Worm (Caenorhabditis elegans) whole organism, young adult: ENCODE results near the gene sup-35.

Experiments used
- B0336.3 ChIP-seq: fragments of 200-800 bp; sonication (Bioruptor generic); IDR thresholded peaks from 2 replicates; pipeline ENCODE4 v1.3.6; 2022; ENCODE audit warnings: missing genetic modification characterization, missing compliant biosample characterization
- C17E4.6 ChIP-seq: fragments of 200-800 bp; sonication (Bioruptor generic); IDR thresholded peaks from 2 replicates; pipeline ENCODE4 v1.3.6; 2022; ENCODE audit warnings: missing genetic modification reagents, missing genetic modification characterization, missing compliant biosample characterization
- D2030.7 ChIP-seq: fragments of 200-800 bp; sonication (Bioruptor generic); IDR thresholded peaks from 2 replicates; pipeline ENCODE4 v1.3.6; 2022; ENCODE audit warnings: missing genetic modification reagents, missing genetic modification characterization, missing compliant biosample characterization
- F23B12.7 ChIP-seq: sonication (generic microtip); optimal IDR thresholded peaks from 2 replicates; lab custom pipeline; 2017; ENCODE audit warnings: missing genetic modification characterization, mild to moderate bottlenecking, missing compliant biosample characterization, antibody characterized with exemption, moderate library complexity; ENCODE audit not compliant: insufficient read depth
- F39B2.1 ChIP-seq: fragments of 200-800 bp; sonication (Bioruptor generic); IDR thresholded peaks from 2 replicates; pipeline ENCODE4 v1.3.6; 2022; ENCODE audit warnings: missing genetic modification reagents, missing genetic modification characterization, missing compliant biosample characterization
- T07F8.4 ChIP-seq: sonication (generic microtip); optimal IDR thresholded peaks from 2 replicates; lab custom pipeline; 2016; ENCODE audit warnings: mild to moderate bottlenecking, missing genetic modification characterization, moderate library complexity, missing compliant biosample characterization
- Y53G8AR.9 ChIP-seq: fragments of 200-800 bp; sonication (Bioruptor generic); conservative IDR thresholded peaks from 2 replicates; pipeline ENCODE4 v1.3.6; 2022; ENCODE audit warnings: missing genetic modification reagents, missing genetic modification characterization, missing compliant biosample characterization
- aptf-2 ChIP-seq: fragments of 200-800 bp; sonication (Bioruptor generic); conservative IDR thresholded peaks from 2 replicates; pipeline ENCODE4 v1.3.6; 2022; ENCODE audit warnings: missing genetic modification reagents, missing genetic modification characterization, missing compliant biosample characterization
- atf-7 ChIP-seq: sonication (generic microtip); optimal IDR thresholded peaks from 2 replicates; lab custom pipeline; 2017; ENCODE audit warnings: mild to moderate bottlenecking, missing genetic modification characterization, missing compliant biosample characterization
- athp-1 ChIP-seq: sonication (generic microtip); optimal IDR thresholded peaks from 2 replicates; lab custom pipeline; 2017; ENCODE audit warnings: mild to moderate bottlenecking, missing genetic modification characterization, missing compliant biosample characterization
- attf-5 ChIP-seq: fragments of 200-800 bp; sonication (Bioruptor generic); optimal IDR thresholded peaks from 2 replicates; lab custom pipeline; 2018; ENCODE audit warnings: mild to moderate bottlenecking, missing genetic modification characterization, missing compliant biosample characterization
- attf-6 ChIP-seq: fragments of 200-800 bp; sonication (Bioruptor generic); IDR thresholded peaks from 2 replicates; pipeline ENCODE4 v1.3.6; 2022; ENCODE audit warnings: missing genetic modification reagents, missing genetic modification characterization, missing compliant biosample characterization
- ccch-3 ChIP-seq: fragments of 200-800 bp; sonication (Bioruptor generic); optimal IDR thresholded peaks from 2 replicates; lab custom pipeline; 2018; ENCODE audit warnings: mild to moderate bottlenecking, missing genetic modification characterization, missing compliant biosample characterization
- ceh-27 ChIP-seq: fragments of 200-800 bp; sonication (Bioruptor generic); optimal IDR thresholded peaks from 2 replicates; lab custom pipeline; 2018; ENCODE audit warnings: mild to moderate bottlenecking, missing genetic modification characterization, moderate library complexity, missing compliant biosample characterization
- ceh-58 ChIP-seq: fragments of 200-800 bp; sonication (Bioruptor generic); IDR thresholded peaks from 2 replicates; pipeline ENCODE4 v1.3.6; 2022; ENCODE audit warnings: missing genetic modification characterization, missing compliant biosample characterization
- ceh-79 ChIP-seq: sonication (generic microtip); optimal IDR thresholded peaks from 2 replicates; lab custom pipeline; 2017; ENCODE audit warnings: mild to moderate bottlenecking, missing genetic modification characterization, missing compliant biosample characterization
- ceh-91 ChIP-seq: fragments of 200-800 bp; sonication (Bioruptor generic); IDR thresholded peaks from 2 replicates; pipeline ENCODE4 v1.3.6; 2022; ENCODE audit warnings: missing genetic modification reagents, missing genetic modification characterization, missing compliant biosample characterization
- chd-7 ChIP-seq: sonication (generic microtip); optimal IDR thresholded peaks from 2 replicates; lab custom pipeline; 2016; ENCODE audit warnings: mild to moderate bottlenecking, missing genetic modification characterization, moderate library complexity, missing compliant biosample characterization
- dox-1 ChIP-seq: fragments of 200-800 bp; sonication (Bioruptor generic); IDR thresholded peaks from 2 replicates; pipeline ENCODE4 v1.3.6; 2022; ENCODE audit warnings: missing genetic modification reagents, missing genetic modification characterization, missing compliant biosample characterization
- efl-1 ChIP-seq: fragments of 150-350 bp; optimal IDR thresholded peaks from 2 replicates; lab custom pipeline; 2014; ENCODE audit warnings: missing biosample characterization, missing genetic modification reagents, missing genetic modification characterization
- egl-18 ChIP-seq: fragments of 200-800 bp; sonication (Bioruptor generic); IDR thresholded peaks from 2 replicates; pipeline ENCODE4 v1.3.6; 2022; ENCODE audit warnings: missing genetic modification reagents, missing genetic modification characterization, missing compliant biosample characterization
- egrh-3 ChIP-seq: fragments of 200-800 bp; sonication (Bioruptor generic); IDR thresholded peaks from 2 replicates; pipeline ENCODE4 v1.3.6; 2022; ENCODE audit warnings: missing genetic modification reagents, missing genetic modification characterization, missing compliant biosample characterization
- gei-17 ChIP-seq: fragments of 200-800 bp; sonication (Bioruptor generic); optimal IDR thresholded peaks from 2 replicates; lab custom pipeline; 2018; ENCODE audit warnings: mild to moderate bottlenecking, missing genetic modification characterization, missing compliant biosample characterization
- hmg-20 ChIP-seq: fragments of 200-800 bp; sonication (Bioruptor generic); IDR thresholded peaks from 2 replicates; pipeline ENCODE4 v1.3.6; 2022; ENCODE audit warnings: missing genetic modification reagents, missing genetic modification characterization, missing compliant biosample characterization
- hsf-1 ChIP-seq: fragments of 200-800 bp; sonication (Bioruptor generic); IDR thresholded peaks from 2 replicates; pipeline ENCODE4 v1.3.6; 2022; ENCODE audit warnings: missing genetic modification reagents, missing genetic modification characterization, missing compliant biosample characterization
- let-607 ChIP-seq, 2 experiments: fragments of 200-800 bp in 1 of 2; sonication (Bioruptor generic) in 1 of 2; sonication (generic microtip) in 1 of 2; optimal IDR thresholded peaks; 2 replicates each; lab custom pipeline; 2016 to 2018; ENCODE audit warnings: mild to moderate bottlenecking in 2 of 2, missing compliant biosample characterization in 2 of 2, missing genetic modification characterization in 2 of 2, moderate library complexity in 2 of 2, missing genotype in 1 of 2
- lin-54 ChIP-seq: fragments of 200-800 bp; sonication (Bioruptor generic); optimal IDR thresholded peaks from 2 replicates; lab custom pipeline; 2018; ENCODE audit warnings: mild to moderate bottlenecking, missing genetic modification characterization, missing compliant biosample characterization
- lsy-27 ChIP-seq: sonication (generic microtip); optimal IDR thresholded peaks from 2 replicates; lab custom pipeline; 2017; ENCODE audit warnings: missing genetic modification characterization, mild to moderate bottlenecking, missing compliant biosample characterization, antibody characterized with exemption, missing genotype, borderline replicate concordance; ENCODE audit not compliant: insufficient read depth
- madf-10 ChIP-seq: sonication (generic microtip); optimal IDR thresholded peaks from 2 replicates; lab custom pipeline; 2016; ENCODE audit warnings: mild to moderate bottlenecking, missing genetic modification characterization, missing compliant biosample characterization
- madf-6 ChIP-seq: fragments of 200-800 bp; sonication (Bioruptor generic); IDR thresholded peaks from 2 replicates; pipeline ENCODE4 v1.3.6; 2022; ENCODE audit warnings: missing genetic modification reagents, missing genetic modification characterization, missing compliant biosample characterization
- madf-8 ChIP-seq: fragments of 200-800 bp; sonication (Bioruptor generic); conservative IDR thresholded peaks from 2 replicates; pipeline ENCODE4 v1.3.6; 2022; ENCODE audit warnings: missing genetic modification reagents, missing genetic modification characterization, missing compliant biosample characterization
- mcd-1 ChIP-seq: fragments of 200-800 bp; sonication (Bioruptor generic); IDR thresholded peaks from 2 replicates; pipeline ENCODE4 v1.3.6; 2022; ENCODE audit warnings: missing genetic modification reagents, missing genetic modification characterization, missing compliant biosample characterization
- mel-28 ChIP-seq: sonication (generic microtip); optimal IDR thresholded peaks from 2 replicates; lab custom pipeline; 2016; ENCODE audit warnings: borderline replicate concordance, mild to moderate bottlenecking, missing genetic modification characterization, missing compliant biosample characterization
- nhr-179 ChIP-seq: sonication (generic microtip); optimal IDR thresholded peaks from 2 replicates; lab custom pipeline; 2016; ENCODE audit warnings: mild to moderate bottlenecking, missing genetic modification characterization, missing compliant biosample characterization
- nhr-27 ChIP-seq: fragments of 200-800 bp; sonication (Bioruptor generic); optimal IDR thresholded peaks from 2 replicates; lab custom pipeline; 2018; ENCODE audit warnings: mild to moderate bottlenecking, missing genetic modification characterization, moderate library complexity, missing compliant biosample characterization
- rcor-1 ChIP-seq: fragments of 200-800 bp; sonication (Bioruptor generic); IDR thresholded peaks from 2 replicates; pipeline ENCODE4 v1.3.6; 2022; ENCODE audit warnings: missing genetic modification reagents, missing genetic modification characterization, missing compliant biosample characterization
- sdz-38 ChIP-seq: sonication (generic microtip); optimal IDR thresholded peaks from 2 replicates; lab custom pipeline; 2016; ENCODE audit warnings: missing genotype, missing genetic modification characterization, missing compliant biosample characterization
- snpc-1.3 ChIP-seq: sonication (generic microtip); optimal IDR thresholded peaks from 2 replicates; lab custom pipeline; 2017; ENCODE audit warnings: missing genetic modification characterization, mild to moderate bottlenecking, missing compliant biosample characterization, antibody characterized with exemption, moderate library complexity, missing genotype, missing genetic modification reagents; ENCODE audit not compliant: insufficient read depth
- snpc-4 ChIP-seq, 5 experiments: fragments of 150-350 bp in 1 of 5; sonication (generic microtip) in 4 of 5; optimal IDR thresholded peaks; 2 replicates each; lab custom pipeline; 2014 to 2018; ENCODE audit warnings: missing genetic modification characterization in 5 of 5, missing biosample characterization in 3 of 5, antibody characterized with exemption in 2 of 5, mild to moderate bottlenecking in 2 of 5, missing compliant biosample characterization in 2 of 5, missing genotype in 2 of 5, moderate library complexity in 2 of 5, missing genetic modification reagents in 1 of 5
- tlf-1 ChIP-seq: fragments of 200-800 bp; sonication (Bioruptor generic); optimal IDR thresholded peaks from 2 replicates; lab custom pipeline; 2018; ENCODE audit warnings: mild to moderate bottlenecking, missing genetic modification characterization, missing compliant biosample characterization
- unc-130 ChIP-seq: sonication (generic microtip); optimal IDR thresholded peaks from 2 replicates; lab custom pipeline; 2016; ENCODE audit warnings: missing genetic modification reagents, missing genetic modification characterization, missing compliant biosample characterization
- xnd-1 ChIP-seq: sonication (generic microtip); optimal IDR thresholded peaks from 2 replicates; lab custom pipeline; 2016; ENCODE audit warnings: missing genotype, missing genetic modification reagents, missing genetic modification characterization, missing compliant biosample characterization
- zim-3 ChIP-seq: sonication (generic microtip); optimal IDR thresholded peaks from 2 replicates; lab custom pipeline; 2017; ENCODE audit warnings: mild to moderate bottlenecking, missing genetic modification characterization, moderate library complexity, missing compliant biosample characterization
- ztf-26 ChIP-seq: sonication (generic microtip); optimal IDR thresholded peaks from 2 replicates; lab custom pipeline; 2017; ENCODE audit warnings: missing genetic modification characterization, missing compliant biosample characterization

Gene sup-35

DNA sequence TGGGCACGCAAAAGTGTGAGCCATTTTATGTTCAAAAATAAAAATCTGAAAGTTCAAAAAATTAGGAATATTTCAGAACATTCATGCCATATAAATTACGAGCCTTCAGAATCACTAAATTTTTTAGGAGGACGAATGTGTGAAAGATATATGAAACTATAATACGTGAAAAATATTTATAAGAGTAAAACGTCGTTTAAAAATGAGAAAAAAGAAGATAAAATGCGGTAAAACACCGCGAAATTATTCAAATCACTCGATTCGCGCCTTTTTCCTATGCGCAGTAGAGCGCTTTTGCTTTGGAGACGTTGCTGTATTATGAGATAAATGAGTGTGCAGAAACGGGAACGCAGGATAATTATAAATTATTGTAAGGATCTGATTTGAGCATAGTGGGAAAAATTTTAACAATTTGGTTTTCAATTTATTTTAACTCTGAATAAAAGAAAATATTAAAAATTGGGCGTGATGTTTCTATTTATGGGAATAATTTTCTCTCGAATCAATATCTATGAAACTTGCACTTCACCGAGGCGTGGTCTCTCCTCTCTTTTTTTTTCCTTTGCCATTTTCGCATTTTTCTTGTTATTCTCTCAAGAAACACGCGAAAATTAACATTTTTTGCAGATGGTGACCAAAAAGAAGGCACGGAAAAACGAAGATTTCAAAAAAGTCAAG is at the start of gene sup-35, which contains the start of gene Y48A6C.4 (continued):
- TF ChIP-seq T07F8.4 (no peak), C17E4.6 (GFP tag; lab: Robert Waterston, UW) (no peak), athp-1 (tag; lab: Kevin White, UChicago) (peak; percentile 47), ztf-26 (tag; lab: Kevin White, UChicago) (no peak), nhr-27 (tag; lab: Kevin White, UChicago) (no peak), rcor-1 (peak; percentile 53; the same call in 1 of the 2 replicates), atf-7 (tag; lab: Kevin White, UChicago) (no peak), snpc-4 (GFP tag; optimal IDR thresholded peaks at IDR 0.05; lab: Kevin White, UChicago) (no peak), snpc-4 (tag; optimal IDR thresholded peaks at IDR 0.05; lab: Kevin White, UChicago) (peak in 3 of 4 experiments; percentile 32 to 77 (median 73)), zim-3 (tag; lab: Kevin White, UChicago) (no peak), F23B12.7 (tag; lab: Kevin White, UChicago) (peak; percentile 6), dox-1 (GFP tag; lab: Robert Waterston, UW) (peak; percentile 76), unc-130 (GFP tag; lab: Kevin White, UChicago) (peak; percentile 80), sdz-38 (no peak), lin-54 (GFP tag; lab: Kevin White, UChicago) (peak; percentile 90), aptf-2 (GFP tag; lab: Robert Waterston, UW) (0 out of 2 replicates have a peak, but pooled peaks have one; percentile 12), ceh-91 (GFP tag; lab: Robert Waterston, UW) (peak; percentile 81), nhr-179 (tag; lab: Kevin White, UChicago) (no peak), Y53G8AR.9 (GFP tag; lab: Robert Waterston, UW) (no peak), mel-28 (no peak), attf-5 (GFP tag; lab: Kevin White, UChicago) (peak; percentile 80), let-607 (tag; optimal IDR thresholded peaks at IDR 0.05; lab: Kevin White, UChicago) (peak in 1 of 2 experiments; percentile 23), ceh-27 (GFP tag; lab: Kevin White, UChicago) (peak; percentile 65), lsy-27 (tag; lab: Kevin White, UChicago) (no peak), xnd-1 (tag; lab: Kevin White, UChicago) (peak; percentile 14), hmg-20 (no peak), mcd-1 (GFP tag; lab: Robert Waterston, UW) (peak; percentile 92), madf-8 (peak; percentile 72), B0336.3 (GFP tag; lab: Robert Waterston, UW) (0 out of 2 replicates have a peak, but pooled peaks have one; percentile 15), gei-17 (no peak), efl-1 (GFP tag; lab: Kevin White, UChicago) (peak; percentile 94)

DNA sequence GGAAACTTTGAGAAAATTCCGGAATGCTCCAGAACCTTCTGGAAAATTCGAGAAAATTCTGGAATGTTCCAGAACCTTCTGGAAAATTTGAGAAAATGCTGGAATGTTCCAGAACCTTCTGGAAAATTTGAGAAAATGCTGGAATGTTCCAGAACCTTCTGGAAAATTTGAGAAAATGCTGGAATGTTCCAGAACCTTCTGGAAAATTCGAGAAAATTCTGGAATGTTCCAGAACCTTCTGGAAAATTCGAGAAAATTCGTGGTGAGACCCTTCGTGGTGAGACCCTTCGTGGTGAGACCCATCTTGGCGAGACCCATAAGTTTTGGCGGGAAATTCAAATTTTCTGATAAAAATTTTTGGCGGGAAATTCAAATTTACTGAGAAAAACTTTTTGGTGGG is 41.5 kb upstream of the sup-35 start:
- 0 out of 2 replicates have a peak, but pooled peaks have one; percentile 8 for TF ChIP-seq madf-6
- 0 out of 2 replicates have a peak, but pooled peaks have one; percentile 14 for TF ChIP-seq D2030.7
- TF ChIP-seq hsf-1 (GFP tag; lab: Robert Waterston, UW): peak; percentile 95
- TF ChIP-seq egrh-3 (GFP tag; lab: Robert Waterston, UW): peak; percentile 6; the same call in 1 of the 2 replicates

DNA sequence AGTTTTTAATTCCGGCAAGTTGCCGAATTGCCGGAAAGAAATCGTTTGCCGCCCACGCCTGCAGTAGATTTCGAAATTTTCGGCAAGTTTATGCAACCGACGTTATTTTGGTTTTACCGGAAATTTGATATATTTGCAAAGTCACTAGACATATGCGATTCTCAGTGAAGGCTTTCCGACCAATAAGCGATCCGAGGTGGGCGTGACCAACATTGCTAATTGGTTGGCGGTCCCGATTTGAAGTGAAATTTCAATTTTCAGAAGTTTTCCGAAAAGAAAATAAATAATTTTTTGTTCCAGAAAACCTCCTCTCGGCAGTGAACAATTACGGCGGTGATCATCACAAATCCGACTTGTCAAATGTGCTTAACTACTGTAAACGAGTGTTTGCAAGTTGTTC is 38.9 kb upstream of the sup-35 start:
- TF ChIP-seq C17E4.6 (GFP tag; lab: Robert Waterston, UW) (no peak), aptf-2 (GFP tag; lab: Robert Waterston, UW) (no peak), F39B2.1 (GFP tag; lab: Robert Waterston, UW) (no peak), ceh-58 (GFP tag; lab: Robert Waterston, UW) (no peak), snpc-1.3 (tag; lab: Kevin White, UChicago) (no peak), ccch-3 (GFP tag; lab: Kevin White, UChicago) (no peak), tlf-1 (GFP tag; lab: Kevin White, UChicago) (no peak), ceh-79 (no peak), chd-7 (tag; lab: Kevin White, UChicago) (no peak), gei-17 (no peak), xnd-1 (tag; lab: Kevin White, UChicago) (no peak), attf-6 (GFP tag; lab: Robert Waterston, UW) (no peak), D2030.7 (no peak), madf-10 (tag; lab: Kevin White, UChicago) (no peak), egrh-3 (GFP tag; lab: Robert Waterston, UW) (no peak), hmg-20 (no peak), egl-18 (GFP tag; lab: Robert Waterston, UW) (no peak)
